Fruit fly (Drosophila melanogaster) whole organism, embryonic: ENCODE results near the gene CG2182.
A peak's percentile ranks its signal among the peaks of the same experiment; 100 is the strongest.

ENCODE experiments used
- Adf1 ChIP-seq: fragments of 200-800 bp; sonication (Bioruptor generic); IDR thresholded peaks from 2 replicates; pipeline ENCODE4 v1.3.6; 2022; ENCODE audit warnings: missing biosample characterization, missing genetic modification characterization
- Bteb2 ChIP-seq: fragments of 200-800 bp; sonication (Bioruptor generic); optimal IDR thresholded peaks from 2 replicates; lab custom pipeline; 2016; ENCODE audit warnings: missing biosample characterization, missing genetic modification characterization
- CG10366 ChIP-seq: fragments of 200-800 bp; sonication (Bioruptor generic); IDR thresholded peaks from 2 replicates; pipeline ENCODE4 v1.3.6; 2022; ENCODE audit warnings: missing biosample characterization, missing genetic modification characterization
- CG10654 ChIP-seq: fragments of 200-800 bp; sonication (Bioruptor generic); optimal IDR thresholded peaks from 2 replicates; lab custom pipeline; 2016; ENCODE audit warnings: missing biosample characterization, missing genetic modification characterization
- CG12219 ChIP-seq: fragments of 200-800 bp; sonication (Bioruptor generic); optimal IDR thresholded peaks from 3 replicates; lab custom pipeline; 2018; ENCODE audit warnings: missing biosample characterization, mild to moderate bottlenecking, missing genetic modification characterization
- CG13296 ChIP-seq: fragments of 200-800 bp; sonication (Bioruptor generic); optimal IDR thresholded peaks from 3 replicates; lab custom pipeline; 2018; ENCODE audit warnings: missing biosample characterization, mild to moderate bottlenecking, missing genetic modification characterization
- CG15479 ChIP-seq: fragments of 200-800 bp; sonication (Bioruptor generic); optimal IDR thresholded peaks from 3 replicates; lab custom pipeline; 2019; ENCODE audit warnings: missing biosample characterization, mild to moderate bottlenecking, missing genetic modification characterization, moderate library complexity
- CG16779 ChIP-seq: fragments of 200-800 bp; sonication (Bioruptor generic); IDR thresholded peaks from 2 replicates; pipeline ENCODE4 v1.3.6; 2022; ENCODE audit warnings: missing biosample characterization, missing genetic modification characterization
- CG17912 ChIP-seq: fragments of 200-800 bp; sonication (Bioruptor generic); optimal IDR thresholded peaks from 2 replicates; lab custom pipeline; 2018; ENCODE audit warnings: missing biosample characterization, mild to moderate bottlenecking, missing genetic modification characterization
- CG1792 ChIP-seq: fragments of 200-800 bp; sonication (Bioruptor generic); optimal IDR thresholded peaks from 2 replicates; lab custom pipeline; 2016; ENCODE audit warnings: missing biosample characterization, missing genetic modification characterization
- CG18599 ChIP-seq: fragments of 200-800 bp; sonication (Bioruptor generic); optimal IDR thresholded peaks from 3 replicates; lab custom pipeline; 2017; ENCODE audit warnings: missing biosample characterization, missing genetic modification characterization, mild to moderate bottlenecking, moderate library complexity, missing genetic modification reagents
- CG31388 ChIP-seq: fragments of 200-800 bp; sonication (Bioruptor generic); optimal IDR thresholded peaks from 2 replicates; lab custom pipeline; 2016; ENCODE audit warnings: missing biosample characterization, missing genetic modification characterization
- CG32772 ChIP-seq: fragments of 200-800 bp; sonication (Bioruptor generic); IDR thresholded peaks from 2 replicates; pipeline ENCODE4 v1.3.6; 2022; ENCODE audit warnings: missing biosample characterization, missing genetic modification characterization
- CG33557 ChIP-seq: fragments of 200-800 bp; sonication (Bioruptor generic); optimal IDR thresholded peaks from 2 replicates; lab custom pipeline; 2019; ENCODE audit warnings: missing biosample characterization, mild to moderate bottlenecking, missing genetic modification characterization, moderate library complexity
- CG34376 ChIP-seq: fragments of 200-800 bp; sonication (Bioruptor generic); optimal IDR thresholded peaks from 2 replicates; lab custom pipeline; 2018; ENCODE audit warnings: missing biosample characterization, mild to moderate bottlenecking, missing genetic modification characterization
- CG34422 ChIP-seq: fragments of 200-800 bp; sonication (Bioruptor generic); IDR thresholded peaks from 3 replicates; pipeline ENCODE4 v1.3.6; 2022; ENCODE audit warnings: missing biosample characterization, missing genetic modification characterization
- CG4360 ChIP-seq: fragments of 200-800 bp; sonication (Bioruptor generic); IDR thresholded peaks from 2 replicates; pipeline ENCODE4 v1.3.6; 2022; ENCODE audit warnings: missing biosample characterization, missing genetic modification characterization
- CG4707 ChIP-seq: fragments of 200-800 bp; sonication (Bioruptor generic); optimal IDR thresholded peaks from 2 replicates; lab custom pipeline; 2018; ENCODE audit warnings: missing biosample characterization, mild to moderate bottlenecking, missing genetic modification characterization, moderate library complexity
- CG8290 ChIP-seq, 3 experiments: fragments of 200-800 bp; sonication (Bioruptor generic); optimal IDR thresholded peaks; 2 replicates each; lab custom pipeline; 2016 to 2019; ENCODE audit warnings: missing biosample characterization in 3 of 3, missing genetic modification characterization in 3 of 3, mild to moderate bottlenecking in 2 of 3, moderate library complexity in 1 of 3
- CG8765 ChIP-seq: fragments of 200-800 bp; sonication (Bioruptor generic); IDR thresholded peaks from 2 replicates; pipeline ENCODE4 v1.3.6; 2022; ENCODE audit warnings: missing biosample characterization, missing genetic modification characterization
- CG9437 ChIP-seq: fragments of 200-800 bp; sonication (Bioruptor generic); optimal IDR thresholded peaks from 2 replicates; lab custom pipeline; 2018; ENCODE audit warnings: missing biosample characterization, mild to moderate bottlenecking, missing genetic modification characterization
- CrebB ChIP-seq: fragments of 200-800 bp; sonication (Bioruptor generic); optimal IDR thresholded peaks from 3 replicates; lab custom pipeline; 2018; ENCODE audit warnings: missing biosample characterization, mild to moderate bottlenecking, missing genetic modification characterization
- D ChIP-seq, 2 experiments: fragments of 200-800 bp in 1 of 2; fragments of >200 bp in 1 of 2; sonication (Bioruptor generic) in 1 of 2; optimal IDR thresholded peaks; 2 replicates in 1 of 2; 3 replicates in 1 of 2; lab custom pipeline; 2017; ENCODE audit warnings: mild to moderate bottlenecking in 1 of 2, missing biosample characterization in 1 of 2, missing genetic modification characterization in 1 of 2, missing genetic modification reagents in 1 of 2
- Dip3 ChIP-seq: fragments of 200-800 bp; sonication (Bioruptor generic); optimal IDR thresholded peaks from 3 replicates; lab custom pipeline; 2016; ENCODE audit warnings: missing biosample characterization, missing genetic modification characterization
- Ets65A ChIP-seq: fragments of 200-800 bp; sonication (Bioruptor generic); peaks from one replicate; lab custom pipeline; 2016; ENCODE audit warnings: missing biosample characterization, missing genetic modification characterization
- Med ChIP-seq: fragments of 200-800 bp; sonication (Bioruptor generic); peaks from one replicate; lab custom pipeline; 2016; ENCODE audit warnings: missing biosample characterization, missing genetic modification characterization, mild to moderate bottlenecking, inconsistent platforms, moderate library complexity
- Myb ChIP-seq: fragments of 200-800 bp; sonication (Bioruptor generic); optimal IDR thresholded peaks from 2 replicates; lab custom pipeline; 2016; ENCODE audit warnings: missing biosample characterization, missing genetic modification characterization
- Opbp ChIP-seq: fragments of 200-800 bp; sonication (Bioruptor generic); IDR thresholded peaks from 3 replicates; pipeline ENCODE4 v1.3.6; 2022; ENCODE audit warnings: missing biosample characterization, missing genetic modification characterization; ENCODE audit not compliant: partially characterized antibody
- Ptx1 ChIP-seq: fragments of 200-800 bp; sonication (Bioruptor generic); IDR thresholded peaks from 2 replicates; pipeline ENCODE4 v1.3.6; 2022; ENCODE audit warnings: missing biosample characterization, missing genetic modification characterization
- Tbp ChIP-seq: fragments of >200 bp; optimal IDR thresholded peaks from 2 replicates; lab custom pipeline; 2018; ENCODE audit warnings: missing biosample characterization, missing genetic modification characterization
- Vsx1 ChIP-seq: fragments of 200-800 bp; sonication (Bioruptor generic); optimal IDR thresholded peaks from 2 replicates; lab custom pipeline; 2017; ENCODE audit warnings: missing biosample characterization, mild to moderate bottlenecking, missing genetic modification characterization, missing genetic modification reagents
- YL-1 ChIP-seq: fragments of 200-800 bp; sonication (Bioruptor generic); optimal IDR thresholded peaks from 3 replicates; lab custom pipeline; 2017; ENCODE audit warnings: missing biosample characterization, mild to moderate bottlenecking, missing genetic modification characterization
- bbx ChIP-seq: fragments of 200-800 bp; sonication (Bioruptor generic); IDR thresholded peaks from 2 replicates; pipeline ENCODE4 v1.3.6; 2022; ENCODE audit warnings: missing biosample characterization, missing genetic modification characterization; ENCODE audit not compliant: partially characterized antibody
- dysf ChIP-seq: fragments of 200-800 bp; sonication (Bioruptor generic); IDR thresholded peaks from 3 replicates; pipeline ENCODE4 v1.3.6; 2022; ENCODE audit warnings: missing biosample characterization, missing genetic modification characterization
- grau ChIP-seq: fragments of 200-800 bp; optimal IDR thresholded peaks from 3 replicates; lab custom pipeline; 2019; ENCODE audit warnings: missing biosample characterization, mild to moderate bottlenecking, missing genetic modification characterization, moderate library complexity
- her ChIP-seq: fragments of 200-800 bp; sonication (Bioruptor generic); optimal IDR thresholded peaks from 2 replicates; lab custom pipeline; 2016; ENCODE audit warnings: missing biosample characterization, missing genetic modification characterization
- kah ChIP-seq: fragments of 200-800 bp; sonication (Bioruptor generic); optimal IDR thresholded peaks from 2 replicates; lab custom pipeline; 2018; ENCODE audit warnings: missing biosample characterization, mild to moderate bottlenecking, missing genetic modification characterization
- lola ChIP-seq, 3 experiments: fragments of >200 bp in 2 of 3; fragments of 200-800 bp in 1 of 3; sonication (Bioruptor generic) in 1 of 3; optimal IDR thresholded peaks; 2 replicates each; lab custom pipeline; 2017 to 2019; ENCODE audit warnings: missing biosample characterization in 3 of 3, missing genetic modification characterization in 3 of 3, mild to moderate bottlenecking in 1 of 3, moderate library complexity in 1 of 3
- mld ChIP-seq: fragments of 200-800 bp; sonication (Bioruptor generic); IDR thresholded peaks from 3 replicates; pipeline ENCODE4 v1.3.6; 2022; ENCODE audit warnings: missing biosample characterization, missing genetic modification characterization; ENCODE audit not compliant: partially characterized antibody
- nerfin-2 ChIP-seq: fragments of 200-800 bp; sonication (Bioruptor generic); IDR thresholded peaks from 2 replicates; pipeline ENCODE4 v1.3.6; 2022; ENCODE audit warnings: missing biosample characterization, missing genetic modification characterization; ENCODE audit not compliant: partially characterized antibody
- nom ChIP-seq: fragments of 200-800 bp; sonication (Bioruptor generic); optimal IDR thresholded peaks from 2 replicates; lab custom pipeline; 2017; ENCODE audit warnings: missing biosample characterization, missing genetic modification characterization, mild to moderate bottlenecking, moderate library complexity, missing genetic modification reagents
- onecut ChIP-seq: fragments of 200-800 bp; sonication (Bioruptor generic); IDR thresholded peaks from 2 replicates; pipeline ENCODE4 v1.3.6; 2022; ENCODE audit warnings: missing biosample characterization, missing genetic modification characterization
- peb ChIP-seq: fragments of 200-800 bp; sonication (Bioruptor generic); IDR thresholded peaks from 2 replicates; pipeline ENCODE4 v1.3.6; 2022; ENCODE audit warnings: missing biosample characterization, missing genetic modification characterization
- pfk ChIP-seq: fragments of 200-800 bp; sonication (Bioruptor generic); optimal IDR thresholded peaks from 2 replicates; lab custom pipeline; 2018; ENCODE audit warnings: missing biosample characterization, mild to moderate bottlenecking, missing genetic modification characterization, moderate library complexity
- phol ChIP-seq: fragments of 200-800 bp; sonication (Bioruptor generic); optimal IDR thresholded peaks from 3 replicates; lab custom pipeline; 2018; ENCODE audit warnings: missing biosample characterization, mild to moderate bottlenecking, missing genetic modification characterization, moderate library complexity
- slbo ChIP-seq: fragments of 200-800 bp; sonication (Bioruptor generic); IDR thresholded peaks from 2 replicates; pipeline ENCODE4 v1.3.6; 2022; ENCODE audit warnings: missing biosample characterization, missing genetic modification characterization
- sr ChIP-seq: fragments of 200-800 bp; sonication (Bioruptor generic); IDR thresholded peaks from 3 replicates; pipeline ENCODE4 v1.3.6; 2022; ENCODE audit warnings: missing biosample characterization, missing genetic modification characterization
- vvl ChIP-seq: fragments of 200-800 bp; sonication (Bioruptor generic); IDR thresholded peaks from 2 replicates; pipeline ENCODE4 v1.3.6; 2022; ENCODE audit warnings: missing biosample characterization, missing genetic modification characterization

CG2182 gene

dm6 chr3R:5658984-5659802 lies 519 bp downstream of the CG2182 start (continued):
- TF ChIP-seq Vsx1 (GFP tag; lab: Kevin White, UChicago) (no peak), CG33557 (no peak), CG8290 (GFP tag; optimal IDR thresholded peaks at IDR 0.05; lab: Kevin White, UChicago) (no peak), CG8290 (tag; optimal IDR thresholded peaks at IDR 0.05; lab: Kevin White, UChicago) (peak in 1 of 2 experiments; percentile 30), CrebB (no peak), CG34376 (peak; percentile 70), Dip3 (GFP tag; lab: Kevin White, UChicago) (no peak), YL-1 (GFP tag; lab: Kevin White, UChicago) (peak; percentile 76), her (GFP tag; lab: Kevin White, UChicago) (no peak), mld (GFP tag; lab: Robert Waterston, UW) (peak; percentile 37; the same call in 1 of the 3 replicates), Bteb2 (GFP tag; lab: Kevin White, UChicago) (no peak), CG4360 (GFP tag; lab: Robert Waterston, UW) (peak; percentile 46; the same call in 1 of the 2 replicates), pfk (GFP tag; lab: Kevin White, UChicago) (no peak), CG10654 (GFP tag; lab: Kevin White, UChicago) (no peak), CG15479 (GFP tag; lab: Kevin White, UChicago) (peak; percentile 56), phol (peak; percentile 87), Ptx1 (GFP tag; lab: Robert Waterston, UW) (no peak), CG16779 (no peak), CG4707 (GFP tag; lab: Kevin White, UChicago) (no peak), onecut (GFP tag; lab: Robert Waterston, UW) (no peak), CG13296 (peak; percentile 12), CG1792 (GFP tag; lab: Kevin White, UChicago) (no peak), Myb (GFP tag; lab: Kevin White, UChicago) (no peak), CG32772 (no peak), lola (GFP tag; optimal IDR thresholded peaks at IDR 0.05; lab: Kevin White, UChicago) (no peak), nom (GFP tag; lab: Kevin White, UChicago) (peak; percentile 4)

dm6 chr3R:5654692-5655181 lies 5.0 kb downstream of the CG2182 start, which contains the start of the genes elm and MED27:
Gene elm, minus strand, starts transcription at chr3R:5654861.
Gene MED27, plus strand, starts transcription at chr3R:5655139.
- TF ChIP-seq CG8765 (GFP tag; lab: Robert Waterston, UW): peak; percentile 92
- peak; percentile 97 for TF ChIP-seq slbo
- no peak for TF ChIP-seq D (optimal IDR thresholded peaks at IDR 0.05; lab: Kevin White, UChicago)
- TF ChIP-seq D (GFP tag; optimal IDR thresholded peaks at IDR 0.05; lab: Kevin White, UChicago): peak; percentile 77
- peak; percentile 100 for TF ChIP-seq Ets65A (GFP tag; lab: Kevin White, UChicago)
- peak; percentile 84 for TF ChIP-seq bbx (GFP tag; lab: Robert Waterston, UW)
- peak; percentile 94 for TF ChIP-seq dysf (GFP tag; lab: Robert Waterston, UW)
- no peak for TF ChIP-seq sr (GFP tag; lab: Robert Waterston, UW)
- peak; percentile 92 for TF ChIP-seq CG18599 (GFP tag; lab: Kevin White, UChicago)
- TF ChIP-seq peb (GFP tag; lab: Robert Waterston, UW): peak; percentile 85
- no peak for TF ChIP-seq CG17912 (GFP tag; lab: Kevin White, UChicago)
- TF ChIP-seq grau: peak; percentile 93
- peak; percentile 94 for TF ChIP-seq vvl (GFP tag; lab: Robert Waterston, UW)
- peak; percentile 83 for TF ChIP-seq Opbp (GFP tag; lab: Robert Waterston, UW)
- peak; percentile 95 for TF ChIP-seq CG34422 (GFP tag; lab: Robert Waterston, UW)
- peak; percentile 92 for TF ChIP-seq CG10366
- peak; percentile 75 for TF ChIP-seq CG12219 (GFP tag; lab: Kevin White, UChicago)
- peak; percentile 98 for TF ChIP-seq Med (GFP tag; lab: Kevin White, UChicago)
- TF ChIP-seq CG9437 (GFP tag; lab: Kevin White, UChicago): peak; percentile 75
- TF ChIP-seq Adf1 (GFP tag; lab: Robert Waterston, UW): peak; percentile 74
- TF ChIP-seq nerfin-2 (GFP tag; lab: Robert Waterston, UW): peak; percentile 88
- no peak for TF ChIP-seq Tbp (GFP tag; lab: Kevin White, UChicago)
- no peak for TF ChIP-seq kah (GFP tag; lab: Kevin White, UChicago)
- TF ChIP-seq CG31388 (GFP tag; lab: Kevin White, UChicago): peak; percentile 90
